Fruit fly (Drosophila melanogaster) whole organism, embryonic: ENCODE data around the gene Mdh2.

Experiments
- ATbp ChIP-seq: fragments of 200-800 bp; sonication (Bioruptor generic); optimal IDR thresholded peaks from 2 replicates; lab custom pipeline; 2017; ENCODE audit warnings: missing biosample characterization, mild to moderate bottlenecking, missing genetic modification characterization, missing genetic modification reagents
- Atf-2 ChIP-seq: fragments of 200-800 bp; sonication (Bioruptor generic); optimal IDR thresholded peaks from 2 replicates; lab custom pipeline; 2016; ENCODE audit warnings: missing biosample characterization, missing genetic modification characterization
- Bteb2 ChIP-seq: fragments of 200-800 bp; sonication (Bioruptor generic); optimal IDR thresholded peaks from 2 replicates; lab custom pipeline; 2016; ENCODE audit warnings: missing biosample characterization, missing genetic modification characterization
- CG10267 ChIP-seq: fragments of 200-800 bp; sonication (Bioruptor generic); optimal IDR thresholded peaks from 2 replicates; lab custom pipeline; 2018; ENCODE audit warnings: missing biosample characterization, mild to moderate bottlenecking, missing genetic modification characterization, moderate library complexity
- CG14441 ChIP-seq: fragments of 200-800 bp; sonication (Bioruptor generic); IDR thresholded peaks from 2 replicates; pipeline ENCODE4 v1.3.6; 2022; ENCODE audit warnings: missing biosample characterization, missing genetic modification characterization
- CG14710 ChIP-seq: fragments of 200-800 bp; sonication (Bioruptor generic); optimal IDR thresholded peaks from 3 replicates; lab custom pipeline; 2019; ENCODE audit warnings: missing biosample characterization, mild to moderate bottlenecking, missing genetic modification characterization, moderate library complexity
- CG14965 ChIP-seq: fragments of 200-800 bp; sonication (Bioruptor generic); optimal IDR thresholded peaks from 2 replicates; lab custom pipeline; 2016; ENCODE audit warnings: missing biosample characterization, missing genetic modification characterization, borderline replicate concordance
- CG15269 ChIP-seq: fragments of 200-800 bp; sonication (Bioruptor generic); optimal IDR thresholded peaks from 2 replicates; lab custom pipeline; 2018; ENCODE audit warnings: missing biosample characterization, mild to moderate bottlenecking, missing genetic modification characterization, moderate library complexity
- CG2116 ChIP-seq: fragments of 200-800 bp; sonication (Bioruptor generic); optimal IDR thresholded peaks from 3 replicates; lab custom pipeline; 2018; ENCODE audit warnings: missing biosample characterization, mild to moderate bottlenecking, missing genetic modification characterization
- CG2678 ChIP-seq: fragments of 200-800 bp; sonication (Bioruptor generic); optimal IDR thresholded peaks from 3 replicates; lab custom pipeline; 2019; ENCODE audit warnings: missing biosample characterization, mild to moderate bottlenecking, missing genetic modification characterization, moderate library complexity
- CG31224 ChIP-seq: fragments of 200-800 bp; sonication (Bioruptor generic); IDR thresholded peaks from 2 replicates; pipeline ENCODE4 v1.3.6; 2022; ENCODE audit warnings: missing biosample characterization, missing genetic modification characterization
- CG3163 ChIP-seq: fragments of 200-800 bp; sonication (Bioruptor generic); optimal IDR thresholded peaks from 3 replicates; lab custom pipeline; 2016; ENCODE audit warnings: missing biosample characterization, missing genetic modification characterization
- CG33557 ChIP-seq: fragments of 200-800 bp; sonication (Bioruptor generic); optimal IDR thresholded peaks from 2 replicates; lab custom pipeline; 2019; ENCODE audit warnings: missing biosample characterization, mild to moderate bottlenecking, missing genetic modification characterization, moderate library complexity
- CG42726 ChIP-seq: fragments of 200-800 bp; sonication (Bioruptor generic); IDR thresholded peaks from 2 replicates; pipeline ENCODE4 v1.3.6; 2022; ENCODE audit warnings: missing biosample characterization, missing genetic modification characterization; ENCODE audit not compliant: partially characterized antibody
- CG4617 ChIP-seq: fragments of 200-800 bp; sonication (Bioruptor generic); optimal IDR thresholded peaks from 3 replicates; lab custom pipeline; 2016; ENCODE audit warnings: missing biosample characterization, missing genetic modification characterization, borderline replicate concordance
- CG4707 ChIP-seq: fragments of 200-800 bp; sonication (Bioruptor generic); optimal IDR thresholded peaks from 2 replicates; lab custom pipeline; 2018; ENCODE audit warnings: missing biosample characterization, mild to moderate bottlenecking, missing genetic modification characterization, moderate library complexity
- CG5180 ChIP-seq: fragments of 200-800 bp; sonication (Bioruptor generic); optimal IDR thresholded peaks from 3 replicates; lab custom pipeline; 2017; ENCODE audit warnings: missing biosample characterization, missing genetic modification characterization, mild to moderate bottlenecking, moderate library complexity, missing genetic modification reagents
- CG7357 ChIP-seq: fragments of 200-800 bp; sonication (Bioruptor generic); IDR thresholded peaks from 3 replicates; pipeline ENCODE4 v1.3.6; 2022; ENCODE audit warnings: missing biosample characterization, missing genetic modification characterization
- CG7839 ChIP-seq: fragments of 200-800 bp; sonication (Bioruptor generic); optimal IDR thresholded peaks from 3 replicates; lab custom pipeline; 2018; ENCODE audit warnings: missing biosample characterization, mild to moderate bottlenecking, missing genetic modification characterization, moderate library complexity
- CG8290 ChIP-seq, 3 experiments: fragments of 200-800 bp; sonication (Bioruptor generic); optimal IDR thresholded peaks; 2 replicates each; lab custom pipeline; 2016 to 2019; ENCODE audit warnings: missing biosample characterization in 3 of 3, missing genetic modification characterization in 3 of 3, mild to moderate bottlenecking in 2 of 3, moderate library complexity in 1 of 3
- CG8944 ChIP-seq: fragments of 200-800 bp; sonication (Bioruptor generic); optimal IDR thresholded peaks from 3 replicates; lab custom pipeline; 2016; ENCODE audit warnings: missing biosample characterization, missing genetic modification characterization
- CG9215 ChIP-seq: fragments of 200-800 bp; sonication (Bioruptor generic); IDR thresholded peaks from 2 replicates; pipeline ENCODE4 v1.3.6; 2022; ENCODE audit warnings: missing biosample characterization, missing genetic modification characterization
- CG9797 ChIP-seq: fragments of 200-800 bp; sonication (Bioruptor generic); optimal IDR thresholded peaks from 3 replicates; lab custom pipeline; 2018; ENCODE audit warnings: missing biosample characterization, mild to moderate bottlenecking, missing genetic modification characterization
- CTCF ChIP-seq: fragments of 200-800 bp; sonication (Bioruptor generic); optimal IDR thresholded peaks from 2 replicates; lab custom pipeline; 2017; ENCODE audit warnings: missing biosample characterization, mild to moderate bottlenecking, missing genetic modification characterization, moderate library complexity
- CoRest ChIP-seq: fragments of 200-800 bp; sonication (Bioruptor generic); optimal IDR thresholded peaks from 3 replicates; lab custom pipeline; 2018; ENCODE audit warnings: missing biosample characterization, mild to moderate bottlenecking, missing genetic modification characterization, moderate library complexity
- Dbx ChIP-seq: fragments of 200-800 bp; sonication (Bioruptor generic); IDR thresholded peaks from 3 replicates; pipeline ENCODE4 v1.3.6; 2022; ENCODE audit warnings: missing biosample characterization, missing genetic modification characterization
- Doc2 ChIP-seq: fragments of 200-800 bp; sonication (Bioruptor generic); IDR thresholded peaks from 2 replicates; pipeline ENCODE4 v1.3.6; 2022; ENCODE audit warnings: missing biosample characterization, missing genetic modification characterization
- Doc3 ChIP-seq: fragments of 200-800 bp; sonication (Bioruptor generic); IDR thresholded peaks from 3 replicates; pipeline ENCODE4 v1.3.6; 2022; ENCODE audit warnings: missing biosample characterization, missing genetic modification characterization; ENCODE audit not compliant: partially characterized antibody
- Fer1 ChIP-seq: fragments of 200-800 bp; sonication (Bioruptor generic); optimal IDR thresholded peaks from 2 replicates; lab custom pipeline; 2017; ENCODE audit warnings: missing biosample characterization, mild to moderate bottlenecking, missing genetic modification characterization
- GATAe ChIP-seq: fragments of 200-800 bp; sonication (Bioruptor generic); conservative IDR thresholded peaks from 2 replicates; pipeline ENCODE4 v1.3.6; 2022; ENCODE audit warnings: missing biosample characterization, missing genetic modification characterization
- HmgZ ChIP-seq: fragments of 200-800 bp; sonication (Bioruptor generic); optimal IDR thresholded peaks from 2 replicates; lab custom pipeline; 2018; ENCODE audit warnings: missing biosample characterization, mild to moderate bottlenecking, missing genetic modification characterization
- Mrtf ChIP-seq: fragments of 200-800 bp; sonication (Bioruptor generic); IDR thresholded peaks from 3 replicates; pipeline ENCODE4 v1.3.6; 2022; ENCODE audit warnings: missing biosample characterization, missing genetic modification characterization
- NFAT ChIP-seq: fragments of 200-800 bp; sonication (Bioruptor generic); IDR thresholded peaks from 2 replicates; pipeline ENCODE4 v1.3.6; 2022; ENCODE audit warnings: missing biosample characterization, missing genetic modification characterization
- Sry-β ChIP-seq: fragments of 200-800 bp; sonication (Bioruptor generic); optimal IDR thresholded peaks from 2 replicates; lab custom pipeline; 2018; ENCODE audit warnings: missing biosample characterization, mild to moderate bottlenecking, missing genetic modification characterization, moderate library complexity
- Ssrp ChIP-seq: fragments of 200-800 bp; sonication (Bioruptor generic); optimal IDR thresholded peaks from 2 replicates; lab custom pipeline; 2018; ENCODE audit warnings: missing biosample characterization, mild to moderate bottlenecking, missing genetic modification characterization, moderate library complexity
- Usf ChIP-seq: fragments of 200-800 bp; sonication (Bioruptor generic); optimal IDR thresholded peaks from 2 replicates; lab custom pipeline; 2017; ENCODE audit warnings: missing genotype, missing biosample characterization, missing genetic modification characterization
- YL-1 ChIP-seq: fragments of 200-800 bp; sonication (Bioruptor generic); optimal IDR thresholded peaks from 3 replicates; lab custom pipeline; 2017; ENCODE audit warnings: missing biosample characterization, mild to moderate bottlenecking, missing genetic modification characterization
- cg ChIP-seq: fragments of 200-800 bp; sonication (Bioruptor generic); optimal IDR thresholded peaks from 3 replicates; lab custom pipeline; 2019; ENCODE audit warnings: missing biosample characterization, mild to moderate bottlenecking, missing genetic modification characterization, moderate library complexity
- chif ChIP-seq, 2 experiments: fragments of 200-800 bp; sonication (Bioruptor generic); optimal IDR thresholded peaks; 3 replicates each; lab custom pipeline; 2016; ENCODE audit warnings: missing biosample characterization in 2 of 2, missing genetic modification characterization in 2 of 2
- disco-r ChIP-seq: fragments of 200-800 bp; sonication (Bioruptor generic); optimal IDR thresholded peaks from 2 replicates; lab custom pipeline; 2016; ENCODE audit warnings: missing biosample characterization, missing genetic modification characterization
- gsb-n ChIP-seq: fragments of 200-800 bp; sonication (Bioruptor generic); optimal IDR thresholded peaks from 3 replicates; lab custom pipeline; 2018; ENCODE audit warnings: missing biosample characterization, mild to moderate bottlenecking, missing genetic modification characterization
- jigr1 ChIP-seq: fragments of 200-800 bp; sonication (Bioruptor generic); IDR thresholded peaks from 3 replicates; pipeline ENCODE4 v1.3.6; 2022; ENCODE audit warnings: missing biosample characterization, missing genetic modification characterization
- knrl ChIP-seq: fragments of 200-800 bp; sonication (Bioruptor generic); IDR thresholded peaks from 3 replicates; pipeline ENCODE4 v1.3.6; 2022; ENCODE audit warnings: missing biosample characterization, missing genetic modification characterization; ENCODE audit not compliant: partially characterized antibody
- maf-S ChIP-seq: fragments of 200-800 bp; sonication (Bioruptor generic); optimal IDR thresholded peaks from 2 replicates; lab custom pipeline; 2016; ENCODE audit warnings: missing biosample characterization, missing genetic modification characterization
- mld ChIP-seq: fragments of 200-800 bp; sonication (Bioruptor generic); IDR thresholded peaks from 3 replicates; pipeline ENCODE4 v1.3.6; 2022; ENCODE audit warnings: missing biosample characterization, missing genetic modification characterization; ENCODE audit not compliant: partially characterized antibody
- nau ChIP-seq: fragments of 200-800 bp; sonication (Bioruptor generic); optimal IDR thresholded peaks from 3 replicates; lab custom pipeline; 2017; ENCODE audit warnings: missing biosample characterization, mild to moderate bottlenecking, missing genetic modification characterization, missing genetic modification reagents
- tap ChIP-seq: fragments of 200-800 bp; optimal IDR thresholded peaks from 3 replicates; lab custom pipeline; 2019; ENCODE audit warnings: missing biosample characterization, mild to moderate bottlenecking, missing genetic modification characterization, moderate library complexity
- trem ChIP-seq: fragments of 200-800 bp; optimal IDR thresholded peaks from 3 replicates; lab custom pipeline; 2019; ENCODE audit warnings: missing biosample characterization, mild to moderate bottlenecking, missing genetic modification characterization, moderate library complexity
- yki ChIP-seq: fragments of >200 bp; optimal IDR thresholded peaks from 3 replicates; lab custom pipeline; 2018
- zfh1 ChIP-seq: fragments of 200-800 bp; sonication (Bioruptor generic); IDR thresholded peaks from 3 replicates; pipeline ENCODE4 v1.3.6; 2022; ENCODE audit warnings: missing biosample characterization, missing genetic modification characterization

Mdh2 gene

DNA sequence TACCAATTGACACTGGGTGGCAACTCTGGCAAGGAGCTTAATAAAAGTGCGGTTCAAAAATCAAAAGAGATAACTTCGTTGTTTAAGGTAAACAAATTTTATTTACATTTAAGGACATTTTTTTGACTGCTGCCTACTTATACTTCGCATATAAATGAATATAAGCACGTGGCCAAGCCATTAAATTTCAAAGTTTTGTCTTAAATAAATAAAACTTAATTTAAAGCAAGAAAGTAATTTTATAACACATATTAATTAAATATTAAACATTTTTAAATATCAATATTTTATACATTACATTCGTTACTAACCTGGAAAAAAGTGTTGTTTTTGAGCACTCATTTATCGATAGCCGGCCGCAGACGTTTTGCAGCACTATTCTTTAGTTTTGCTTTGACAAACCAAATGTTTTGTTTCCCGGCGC lies 37.5 kb upstream of the Mdh2 start, which contains the start of the genes CG12321 and MED17 (continued):
- TF ChIP-seq gsb-n (tag; lab: Kevin White, UChicago) (peak; percentile 70), yki (lab: Kevin White, UChicago) (no peak), CG14710 (peak; percentile 92), Doc3 (GFP tag; lab: Robert Waterston, UW) (no peak), CG7357 (peak; percentile 68; the same call in 2 of the 3 replicates), Dbx (GFP tag; lab: Robert Waterston, UW) (peak; percentile 96), CG4707 (GFP tag; lab: Kevin White, UChicago) (no peak), chif (GFP tag; optimal IDR thresholded peaks at IDR 0.05; lab: Kevin White, UChicago) (peak in 1 of 2 experiments; percentile 49), CG8290 (GFP tag; optimal IDR thresholded peaks at IDR 0.05; lab: Kevin White, UChicago) (peak; percentile 96), CG8290 (tag; optimal IDR thresholded peaks at IDR 0.05; lab: Kevin White, UChicago) (peak; percentile 73 to 85), CG3163 (GFP tag; lab: Kevin White, UChicago) (peak; percentile 41), cg (GFP tag; lab: Kevin White, UChicago) (no peak), Atf-2 (peak; percentile 29), jigr1 (GFP tag; lab: Robert Waterston, UW) (peak; percentile 56; the same call in 1 of the 3 replicates), YL-1 (GFP tag; lab: Kevin White, UChicago) (peak; percentile 84), CG2116 (peak; percentile 80), CTCF (GFP tag; lab: Kevin White, UChicago) (peak; percentile 48), Mrtf (GFP tag; lab: Robert Waterston, UW) (peak; percentile 73; the same call in 1 of the 3 replicates), CG14965 (GFP tag; lab: Kevin White, UChicago) (no peak), Sry-β (GFP tag; lab: Kevin White, UChicago) (peak; percentile 45), Usf (peak; percentile 85), tap (tag; lab: Kevin White, UChicago) (peak; percentile 52), Bteb2 (GFP tag; lab: Kevin White, UChicago) (peak; percentile 66), CG9797 (peak; percentile 22), HmgZ (tag; lab: Kevin White, UChicago) (peak; percentile 71), mld (GFP tag; lab: Robert Waterston, UW) (no peak), GATAe (GFP tag; lab: Robert Waterston, UW) (peak; percentile 62; the same call in 1 of the 2 replicates), CG9215 (GFP tag; lab: Robert Waterston, UW) (peak; percentile 88), ATbp (GFP tag; lab: Kevin White, UChicago) (no peak), CG31224 (GFP tag; lab: Robert Waterston, UW) (peak; percentile 83), CG10267 (peak; percentile 99), nau (GFP tag; lab: Kevin White, UChicago) (no peak), CG2678 (tag; lab: Kevin White, UChicago) (peak; percentile 90), CG5180 (no peak), CG4617 (GFP tag; lab: Kevin White, UChicago) (peak; percentile 83), CG14441 (GFP tag; lab: Robert Waterston, UW) (peak; percentile 82; the same call in 1 of the 2 replicates), Fer1 (GFP tag; lab: Kevin White, UChicago) (peak; percentile 86), disco-r (no peak), maf-S (GFP tag; lab: Kevin White, UChicago) (no peak), CG42726 (no peak), zfh1 (GFP tag; lab: Robert Waterston, UW) (peak; percentile 85), knrl (GFP tag; lab: Robert Waterston, UW) (0 out of 3 replicates have a peak, but pooled peaks have one; percentile 14), CG8944 (GFP tag; lab: Kevin White, UChicago) (peak; percentile 67), trem (tag; lab: Kevin White, UChicago) (peak; percentile 90), CoRest (tag; lab: Kevin White, UChicago) (peak; percentile 95), CG33557 (GFP tag; lab: Kevin White, UChicago) (peak; percentile 72), Doc2 (GFP tag; lab: Robert Waterston, UW) (0 out of 2 replicates have a peak, but pooled peaks have one; percentile 57), CG7839 (tag; lab: Kevin White, UChicago) (peak; percentile 86), CG15269 (tag; lab: Kevin White, UChicago) (peak; percentile 89), NFAT (peak; percentile 94), Ssrp (tag; lab: Kevin White, UChicago) (peak; percentile 90)
